Worm (Caenorhabditis elegans): ENCODE results near the gene Y57G11C.42.

DNA sequence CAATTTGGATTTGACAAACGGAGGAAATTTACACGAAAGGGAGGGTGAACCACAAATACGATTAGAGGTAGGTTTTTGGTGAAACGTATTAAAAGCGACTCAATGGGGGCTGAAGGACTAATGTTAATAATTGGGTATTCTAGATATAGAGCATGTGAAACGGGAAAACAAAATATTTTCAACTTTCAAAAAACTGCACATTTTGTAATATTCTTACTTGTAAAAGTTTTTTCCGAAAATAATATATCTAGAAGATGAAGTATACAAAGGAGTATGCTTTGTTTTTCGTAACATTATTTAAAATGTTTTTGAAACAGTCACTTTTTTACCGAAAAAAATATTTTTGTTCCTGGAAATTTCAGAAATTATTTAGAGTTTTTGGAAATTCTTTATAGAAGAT lies 13.6 kb downstream of the Y57G11C.42 start:
- no peak for TF ChIP-seq ztf-29 (GFP tag; IDR thresholded peaks at IDR 0.05)
- TF ChIP-seq klf-2 (GFP tag; conservative IDR thresholded peaks at IDR 0.05) = no peak
- TF ChIP-seq T22C8.4 (GFP tag; IDR thresholded peaks at IDR 0.05) = no peak
- TF ChIP-seq cog-1 (tag; optimal IDR thresholded peaks at IDR 0.05) = no peak
